Worm (Caenorhabditis elegans) whole organism, L4 larva: ENCODE data around the gene dao-4.

ENCODE experiments used
- ZK546.5 ChIP-seq, 2 experiments: sonication (generic microtip); optimal IDR thresholded peaks; 2 replicates each; lab custom pipeline; 2017; ENCODE audit warnings: missing biosample characterization in 2 of 2, missing genetic modification characterization in 2 of 2
- daf-19 ChIP-seq: fragments of 200-800 bp; sonication (Bioruptor generic); conservative IDR thresholded peaks from 2 replicates; pipeline ENCODE4 v1.3.6; 2022; ENCODE audit warnings: missing genetic modification characterization, missing compliant biosample characterization
- lin-38 ChIP-seq: fragments of 200-800 bp; sonication (Bioruptor generic); IDR thresholded peaks from 2 replicates; pipeline ENCODE4 v1.3.6; 2022; ENCODE audit warnings: missing genetic modification reagents, missing genetic modification characterization, missing compliant biosample characterization
- mep-1 ChIP-seq: fragments of 150-350 bp; sonication (generic microtip); optimal IDR thresholded peaks from 3 replicates; lab custom pipeline; 2014; ENCODE audit warnings: missing biosample characterization, missing genetic modification characterization
- nhr-11 ChIP-seq: fragments of 150-350 bp; optimal IDR thresholded peaks from 2 replicates; lab custom pipeline; 2014; ENCODE audit warnings: missing biosample characterization, missing genetic modification characterization
- nhr-6 ChIP-seq: fragments of 150-350 bp; optimal IDR thresholded peaks from 2 replicates; lab custom pipeline; 2014; ENCODE audit warnings: missing biosample characterization, missing genetic modification characterization
- nhr-77 ChIP-seq: fragments of 150-350 bp; optimal IDR thresholded peaks from 2 replicates; lab custom pipeline; 2014; ENCODE audit warnings: missing biosample characterization, missing genetic modification characterization
- pha-4 ChIP-seq, 2 experiments: fragments of 150-350 bp in 1 of 2; fragments of 200-800 bp in 1 of 2; sonication (Bioruptor generic) in 1 of 2; IDR thresholded peaks in 1 of 2; optimal IDR thresholded peaks in 1 of 2; 2 replicates each; pipeline versions ENCODE4 v1.3.6 to Lab custom; 2014 to 2022; ENCODE audit warnings: missing genetic modification characterization in 2 of 2, missing genetic modification reagents in 2 of 2, missing biosample characterization in 1 of 2, missing compliant biosample characterization in 1 of 2
- unc-130 ChIP-seq: sonication (generic microtip); optimal IDR thresholded peaks from 2 replicates; lab custom pipeline; 2016; ENCODE audit warnings: missing genetic modification reagents, missing genetic modification characterization, missing compliant biosample characterization
- zfp-3 ChIP-seq: fragments of 200-800 bp; sonication (Bioruptor generic); conservative IDR thresholded peaks from 2 replicates; pipeline ENCODE4 v1.3.6; 2022; ENCODE audit warnings: missing genetic modification reagents, missing genetic modification characterization, missing compliant biosample characterization

DNA sequence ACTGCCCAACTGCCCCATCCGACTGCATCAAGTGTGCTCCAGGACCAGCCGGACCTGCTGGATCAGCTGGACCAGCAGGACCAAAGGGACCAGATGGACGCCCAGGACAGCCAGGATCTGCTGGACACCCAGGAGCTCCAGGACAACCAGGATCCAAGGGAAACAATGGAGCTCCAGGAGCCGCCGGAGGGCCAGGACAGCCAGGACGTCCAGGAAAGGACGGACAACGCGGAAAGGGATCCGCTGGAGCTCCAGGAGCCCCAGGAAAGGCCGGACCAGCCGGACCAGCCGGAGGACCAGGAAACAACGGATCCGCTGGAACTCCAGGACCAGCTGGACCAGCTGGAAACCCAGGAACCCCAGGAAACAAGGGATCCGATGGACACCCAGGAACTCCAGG lies 3.0 kb downstream of the dao-4 start:
- TF ChIP-seq pha-4 (GFP tag; IDR thresholded peaks at IDR 0.05; lab: Robert Waterston, UW) (no peak; the same call in 1 of the 2 replicates), pha-4 (tag; optimal IDR thresholded peaks at IDR 0.05; lab: Kevin White, UChicago) (no peak), lin-38 (GFP tag; lab: Robert Waterston, UW) (no peak), nhr-11 (no peak), nhr-6 (tag; lab: Kevin White, UChicago) (no peak), ZK546.5 (tag; optimal IDR thresholded peaks at IDR 0.05; lab: Kevin White, UChicago) (no peak), daf-19 (no peak), zfp-3 (GFP tag; lab: Robert Waterston, UW) (no peak), unc-130 (GFP tag; lab: Kevin White, UChicago) (no peak), mep-1 (no peak), nhr-77 (no peak)
